Worm (Caenorhabditis elegans): ENCODE measurements around the gene rps-13.

DNA sequence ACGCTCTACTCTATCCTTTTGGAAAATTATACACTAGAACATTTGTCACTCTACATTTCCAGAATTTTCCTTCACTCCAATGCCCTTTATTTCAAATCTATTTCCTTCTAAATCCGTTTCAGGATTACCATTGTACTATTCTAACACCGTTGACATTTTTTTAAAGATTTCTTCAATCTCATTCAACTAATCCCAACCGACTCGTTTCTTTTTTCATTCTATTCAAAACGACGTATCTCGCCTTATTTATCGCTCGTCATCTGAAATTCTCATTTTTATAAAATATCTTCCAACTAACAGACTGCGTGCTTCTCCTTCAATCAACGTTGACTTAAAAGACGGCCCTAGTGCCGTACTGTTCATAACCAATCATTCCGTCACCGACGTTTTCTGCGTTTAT is 21.7 kb downstream of the rps-13 start, which contains the start of gene akap-1:
- TF ChIP-seq ceh-32 (tag; optimal IDR thresholded peaks at IDR 0.05; ENCODE audit: poor library complexity) (no peak), mdl-1 (tag; optimal IDR thresholded peaks at IDR 0.05) (no peak), nhr-77 (tag; optimal IDR thresholded peaks at IDR 0.05) (no peak), ama-1 (optimal IDR thresholded peaks at IDR 0.05) (no peak), R02D3.7 (tag; optimal IDR thresholded peaks at IDR 0.05) (no peak), mxl-2 (GFP tag; conservative IDR thresholded peaks at IDR 0.05) (no peak), D1046.2 (GFP tag; IDR thresholded peaks at IDR 0.05) (no peak), lir-3 (tag; optimal IDR thresholded peaks at IDR 0.05) (no peak), T20F7.1 (GFP tag; optimal IDR thresholded peaks at IDR 0.05) (no peak)
